Fruit fly (Drosophila melanogaster) whole organism, embryonic: ENCODE results near the gene CG4914.

Source experiments
- Abd-B ChIP-seq: fragments of 200-800 bp; sonication (Bioruptor generic); optimal IDR thresholded peaks from 2 replicates; lab custom pipeline; 2018; ENCODE audit warnings: missing biosample characterization, mild to moderate bottlenecking, missing genetic modification characterization, moderate library complexity
- B-H1 ChIP-seq: fragments of 200-800 bp; sonication (Bioruptor generic); IDR thresholded peaks from 3 replicates; pipeline ENCODE4 v1.3.6; 2022; ENCODE audit warnings: missing biosample characterization, missing genetic modification characterization
- Bdp1 ChIP-seq: fragments of 200-800 bp; sonication (Bioruptor generic); optimal IDR thresholded peaks from 3 replicates; lab custom pipeline; 2016; ENCODE audit warnings: missing biosample characterization, missing genetic modification characterization
- CG10565 ChIP-seq: fragments of 200-800 bp; sonication (Bioruptor generic); optimal IDR thresholded peaks from 3 replicates; lab custom pipeline; 2016; ENCODE audit warnings: missing biosample characterization, mild to moderate bottlenecking, missing genetic modification characterization
- CG16863 ChIP-seq: fragments of 200-800 bp; sonication (Bioruptor generic); optimal IDR thresholded peaks from 3 replicates; lab custom pipeline; 2016; ENCODE audit warnings: missing biosample characterization, missing genetic modification characterization
- CG17328 ChIP-seq: fragments of 200-800 bp; sonication (Bioruptor generic); IDR thresholded peaks from 2 replicates; pipeline ENCODE4 v1.3.6; 2022; ENCODE audit warnings: missing biosample characterization, missing genetic modification characterization
- CG18011 ChIP-seq: fragments of 200-800 bp; sonication (Bioruptor generic); optimal IDR thresholded peaks from 2 replicates; lab custom pipeline; 2017; ENCODE audit warnings: missing biosample characterization, missing genetic modification characterization, mild to moderate bottlenecking, moderate library complexity, missing genotype
- CG2129 ChIP-seq: fragments of 200-800 bp; sonication (Bioruptor generic); IDR thresholded peaks from 2 replicates; pipeline ENCODE4 v1.3.6; 2022; ENCODE audit warnings: missing biosample characterization, missing genetic modification characterization; ENCODE audit not compliant: partially characterized antibody
- CG3163 ChIP-seq: fragments of 200-800 bp; sonication (Bioruptor generic); optimal IDR thresholded peaks from 3 replicates; lab custom pipeline; 2016; ENCODE audit warnings: missing biosample characterization, missing genetic modification characterization
- CG34224 ChIP-seq: fragments of 200-800 bp; sonication (Bioruptor generic); IDR thresholded peaks from 3 replicates; pipeline ENCODE4 v1.3.6; 2022; ENCODE audit warnings: missing biosample characterization, missing genetic modification characterization; ENCODE audit not compliant: partially characterized antibody
- CG4328 ChIP-seq: fragments of 200-800 bp; sonication (Bioruptor generic); optimal IDR thresholded peaks from 3 replicates; lab custom pipeline; 2017; ENCODE audit warnings: missing biosample characterization, missing genetic modification reagents, missing genetic modification characterization
- CG4360 ChIP-seq: fragments of 200-800 bp; sonication (Bioruptor generic); IDR thresholded peaks from 2 replicates; pipeline ENCODE4 v1.3.6; 2022; ENCODE audit warnings: missing biosample characterization, missing genetic modification characterization
- CG43689 ChIP-seq: fragments of 200-800 bp; sonication (Bioruptor generic); IDR thresholded peaks from 2 replicates; pipeline ENCODE4 v1.3.6; 2022; ENCODE audit warnings: missing biosample characterization, missing genetic modification characterization
- CG5245 ChIP-seq: fragments of 200-800 bp; sonication (Bioruptor generic); optimal IDR thresholded peaks from 3 replicates; lab custom pipeline; 2016; ENCODE audit warnings: missing biosample characterization, missing genetic modification characterization
- CG6683 ChIP-seq: fragments of 200-800 bp; sonication (Bioruptor generic); optimal IDR thresholded peaks from 2 replicates; lab custom pipeline; 2017; ENCODE audit warnings: missing biosample characterization, mild to moderate bottlenecking, missing genetic modification characterization, missing genetic modification reagents
- CG7372 ChIP-seq: fragments of 200-800 bp; sonication (Bioruptor generic); IDR thresholded peaks from 2 replicates; pipeline ENCODE4 v1.3.6; 2022; ENCODE audit warnings: missing biosample characterization, missing genetic modification characterization
- CG8089 ChIP-seq: fragments of 200-800 bp; sonication (Bioruptor generic); optimal IDR thresholded peaks from 3 replicates; lab custom pipeline; 2016; ENCODE audit warnings: missing biosample characterization, missing genetic modification characterization
- CG9215 ChIP-seq: fragments of 200-800 bp; sonication (Bioruptor generic); IDR thresholded peaks from 2 replicates; pipeline ENCODE4 v1.3.6; 2022; ENCODE audit warnings: missing biosample characterization, missing genetic modification characterization
- D ChIP-seq, 2 experiments: fragments of 200-800 bp in 1 of 2; fragments of >200 bp in 1 of 2; sonication (Bioruptor generic) in 1 of 2; optimal IDR thresholded peaks; 2 replicates in 1 of 2; 3 replicates in 1 of 2; lab custom pipeline; 2017; ENCODE audit warnings: mild to moderate bottlenecking in 1 of 2, missing biosample characterization in 1 of 2, missing genetic modification characterization in 1 of 2, missing genetic modification reagents in 1 of 2
- D19A ChIP-seq: fragments of 200-800 bp; optimal IDR thresholded peaks from 3 replicates; lab custom pipeline; 2019; ENCODE audit warnings: missing biosample characterization, mild to moderate bottlenecking, missing genetic modification characterization, moderate library complexity
- Fer1 ChIP-seq: fragments of 200-800 bp; sonication (Bioruptor generic); optimal IDR thresholded peaks from 2 replicates; lab custom pipeline; 2017; ENCODE audit warnings: missing biosample characterization, mild to moderate bottlenecking, missing genetic modification characterization
- HLH3B ChIP-seq: fragments of 200-800 bp; sonication (Bioruptor generic); IDR thresholded peaks from 2 replicates; pipeline ENCODE4 v1.3.6; 2022; ENCODE audit warnings: missing biosample characterization, missing genetic modification characterization
- Scr ChIP-seq: fragments of 200-800 bp; sonication (Bioruptor generic); IDR thresholded peaks from 2 replicates; pipeline ENCODE4 v1.3.6; 2022; ENCODE audit warnings: missing biosample characterization, missing genetic modification characterization; ENCODE audit not compliant: partially characterized antibody
- Ssrp ChIP-seq: fragments of 200-800 bp; sonication (Bioruptor generic); optimal IDR thresholded peaks from 2 replicates; lab custom pipeline; 2018; ENCODE audit warnings: missing biosample characterization, mild to moderate bottlenecking, missing genetic modification characterization, moderate library complexity
- Usf ChIP-seq: fragments of 200-800 bp; sonication (Bioruptor generic); optimal IDR thresholded peaks from 2 replicates; lab custom pipeline; 2017; ENCODE audit warnings: missing genotype, missing biosample characterization, missing genetic modification characterization
- az2 ChIP-seq: fragments of 200-800 bp; sonication (Bioruptor generic); optimal IDR thresholded peaks from 3 replicates; lab custom pipeline; 2016; ENCODE audit warnings: missing biosample characterization, missing genetic modification characterization
- bbx ChIP-seq: fragments of 200-800 bp; sonication (Bioruptor generic); IDR thresholded peaks from 2 replicates; pipeline ENCODE4 v1.3.6; 2022; ENCODE audit warnings: missing biosample characterization, missing genetic modification characterization; ENCODE audit not compliant: partially characterized antibody
- cato ChIP-seq: fragments of 200-800 bp; sonication (Bioruptor generic); optimal IDR thresholded peaks from 2 replicates; lab custom pipeline; 2016; ENCODE audit warnings: missing biosample characterization, missing genetic modification characterization, borderline replicate concordance
- chif ChIP-seq, 2 experiments: fragments of 200-800 bp; sonication (Bioruptor generic); optimal IDR thresholded peaks; 3 replicates each; lab custom pipeline; 2016; ENCODE audit warnings: missing biosample characterization in 2 of 2, missing genetic modification characterization in 2 of 2
- chm ChIP-seq: fragments of 200-800 bp; sonication (Bioruptor generic); IDR thresholded peaks from 2 replicates; pipeline ENCODE4 v1.3.6; 2022; ENCODE audit warnings: missing biosample characterization, missing genetic modification characterization
- crc ChIP-seq: fragments of 200-800 bp; sonication (Bioruptor generic); optimal IDR thresholded peaks from 2 replicates; lab custom pipeline; 2016; ENCODE audit warnings: missing biosample characterization, missing genetic modification characterization
- croc ChIP-seq: fragments of 200-800 bp; sonication (Bioruptor generic); conservative IDR thresholded peaks from 3 replicates; pipeline ENCODE4 v1.3.6; 2022; ENCODE audit warnings: missing biosample characterization, missing genetic modification characterization
- dati ChIP-seq: fragments of 200-800 bp; sonication (Bioruptor generic); IDR thresholded peaks from 2 replicates; pipeline ENCODE4 v1.3.6; 2022; ENCODE audit warnings: missing biosample characterization, missing genetic modification characterization
- dmrt11E ChIP-seq: fragments of 200-800 bp; sonication (Bioruptor generic); optimal IDR thresholded peaks from 3 replicates; lab custom pipeline; 2018; ENCODE audit warnings: missing biosample characterization, mild to moderate bottlenecking, missing genetic modification characterization, moderate library complexity
- dmrt99B ChIP-seq: fragments of 200-800 bp; sonication (Bioruptor generic); optimal IDR thresholded peaks from 2 replicates; lab custom pipeline; 2018; ENCODE audit warnings: missing biosample characterization, mild to moderate bottlenecking, missing genetic modification characterization, moderate library complexity
- ewg ChIP-seq: fragments of 200-800 bp; sonication (Bioruptor generic); optimal IDR thresholded peaks from 3 replicates; lab custom pipeline; 2017; ENCODE audit warnings: mild to moderate bottlenecking, missing biosample characterization, missing genetic modification reagents, missing genetic modification characterization
- gt ChIP-seq: fragments of 200-800 bp; sonication (Bioruptor generic); IDR thresholded peaks from 2 replicates; pipeline ENCODE4 v1.3.6; 2022; ENCODE audit warnings: missing biosample characterization, missing genetic modification characterization
- ken ChIP-seq: fragments of 200-800 bp; sonication (Bioruptor generic); IDR thresholded peaks from 3 replicates; pipeline ENCODE4 v1.3.6; 2022; ENCODE audit warnings: missing biosample characterization, missing genetic modification characterization
- knrl ChIP-seq: fragments of 200-800 bp; sonication (Bioruptor generic); IDR thresholded peaks from 3 replicates; pipeline ENCODE4 v1.3.6; 2022; ENCODE audit warnings: missing biosample characterization, missing genetic modification characterization; ENCODE audit not compliant: partially characterized antibody
- lilli ChIP-seq: fragments of 200-800 bp; sonication (Bioruptor generic); optimal IDR thresholded peaks from 3 replicates; lab custom pipeline; 2016; ENCODE audit warnings: missing biosample characterization, missing genetic modification characterization
- maf-S ChIP-seq: fragments of 200-800 bp; sonication (Bioruptor generic); optimal IDR thresholded peaks from 2 replicates; lab custom pipeline; 2016; ENCODE audit warnings: missing biosample characterization, missing genetic modification characterization
- nau ChIP-seq: fragments of 200-800 bp; sonication (Bioruptor generic); optimal IDR thresholded peaks from 3 replicates; lab custom pipeline; 2017; ENCODE audit warnings: missing biosample characterization, mild to moderate bottlenecking, missing genetic modification characterization, missing genetic modification reagents
- otp ChIP-seq: fragments of 200-800 bp; sonication (Bioruptor generic); IDR thresholded peaks from 3 replicates; pipeline ENCODE4, ENCODE4 v1.3.6; 2022; ENCODE audit warnings: missing biosample characterization, missing genetic modification characterization
- pfk ChIP-seq: fragments of 200-800 bp; sonication (Bioruptor generic); optimal IDR thresholded peaks from 2 replicates; lab custom pipeline; 2018; ENCODE audit warnings: missing biosample characterization, mild to moderate bottlenecking, missing genetic modification characterization, moderate library complexity
- pnt ChIP-seq: fragments of 200-800 bp; sonication (Bioruptor generic); optimal IDR thresholded peaks from 3 replicates; lab custom pipeline; 2016; ENCODE audit warnings: missing biosample characterization, missing genetic modification characterization
- ro ChIP-seq: fragments of 200-800 bp; sonication (Bioruptor generic); IDR thresholded peaks from 2 replicates; pipeline ENCODE4 v1.3.6; 2022; ENCODE audit warnings: missing biosample characterization, missing genetic modification characterization
- seq ChIP-seq: fragments of 200-800 bp; sonication (Bioruptor generic); IDR thresholded peaks from 2 replicates; pipeline ENCODE4 v1.3.6; 2022; ENCODE audit warnings: missing biosample characterization, missing genetic modification characterization
- sob ChIP-seq: fragments of 200-800 bp; sonication (Bioruptor generic); IDR thresholded peaks from 2 replicates; pipeline ENCODE4 v1.3.6; 2022; ENCODE audit warnings: missing biosample characterization, missing genetic modification characterization
- ssp ChIP-seq: fragments of 200-800 bp; sonication (Bioruptor generic); IDR thresholded peaks from 2 replicates; pipeline ENCODE4 v1.3.6; 2022; ENCODE audit warnings: missing biosample characterization, missing genetic modification characterization
- ttk ChIP-seq: fragments of 200-800 bp; sonication (Bioruptor generic); IDR thresholded peaks from 2 replicates; pipeline ENCODE4 v2.1.2; 2022; ENCODE audit warnings: missing biosample characterization, missing genetic modification characterization

Gene CG4914

DNA sequence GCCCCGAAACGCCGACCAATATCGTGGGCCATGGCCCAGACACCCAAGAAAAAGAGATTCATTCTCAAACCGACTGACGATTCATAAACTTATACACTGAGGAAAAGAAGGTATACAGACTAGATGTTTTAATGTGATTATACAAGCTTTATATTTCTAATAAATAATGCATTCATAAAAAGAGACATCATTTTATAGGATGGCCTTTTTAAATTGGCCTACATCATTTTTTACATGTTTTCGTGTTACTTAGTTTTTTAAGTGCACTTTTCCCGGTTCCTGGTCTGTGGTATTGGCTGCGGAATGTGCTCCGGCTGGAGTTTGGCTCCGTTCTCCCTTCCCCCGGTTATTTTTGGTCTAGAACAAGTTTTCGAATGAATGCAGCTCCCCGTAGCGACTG is 25.4 kb downstream of the CG4914 start (continued):
- TF ChIP-seq ttk (GFP tag; lab: Robert Waterston, UW) (peak; percentile 56; the same call in 1 of the 2 replicates), CG17328 (GFP tag; lab: Robert Waterston, UW) (peak; percentile 83), nau (GFP tag; lab: Kevin White, UChicago) (peak; percentile 54), Ssrp (tag; lab: Kevin White, UChicago) (peak; percentile 86), CG7372 (GFP tag; lab: Robert Waterston, UW) (no peak), knrl (no peak), lilli (GFP tag; lab: Kevin White, UChicago) (peak; percentile 65), CG6683 (peak; percentile 51), CG4360 (GFP tag; lab: Robert Waterston, UW) (peak; percentile 17; the same call in 1 of the 2 replicates), az2 (GFP tag; lab: Kevin White, UChicago) (peak; percentile 86), chif (GFP tag; optimal IDR thresholded peaks at IDR 0.05; lab: Kevin White, UChicago) (peak; percentile 84 to 89), B-H1 (GFP tag; lab: Robert Waterston, UW) (peak; percentile 66; the same call in 2 of the 3 replicates), CG9215 (GFP tag; lab: Robert Waterston, UW) (peak; percentile 35; the same call in 1 of the 2 replicates), Bdp1 (peak; percentile 35), croc (GFP tag; lab: Robert Waterston, UW) (peak; percentile 81), CG43689 (GFP tag; lab: Robert Waterston, UW) (0 out of 2 replicates have a peak, but pooled peaks have one; percentile 23), chm (GFP tag; lab: Robert Waterston, UW) (peak; percentile 57; the same call in 1 of the 2 replicates), pnt (GFP tag; lab: Kevin White, UChicago) (peak; percentile 57), CG3163 (GFP tag; lab: Kevin White, UChicago) (peak; percentile 55), Usf (GFP tag; lab: Kevin White, UChicago) (peak; percentile 30), cato (GFP tag; lab: Kevin White, UChicago) (peak; percentile 8), bbx (GFP tag; lab: Robert Waterston, UW) (no peak), Fer1 (peak; percentile 35), CG18011 (no peak), dmrt11E (tag; lab: Kevin White, UChicago) (peak; percentile 94), dati (GFP tag; lab: Robert Waterston, UW) (peak; percentile 67), maf-S (GFP tag; lab: Kevin White, UChicago) (peak; percentile 29), D19A (peak; percentile 79), CG2129 (GFP tag; lab: Robert Waterston, UW) (no peak), ken (GFP tag; lab: Robert Waterston, UW) (peak; percentile 64; the same call in 1 of the 3 replicates), sob (GFP tag; lab: Robert Waterston, UW) (peak; percentile 66), CG34224 (GFP tag; lab: Robert Waterston, UW) (no peak), gt (no peak), dmrt99B (tag; lab: Kevin White, UChicago) (peak; percentile 64), D (optimal IDR thresholded peaks at IDR 0.05; lab: Kevin White, UChicago) (no peak), D (GFP tag; optimal IDR thresholded peaks at IDR 0.05; lab: Kevin White, UChicago) (peak; percentile 88), CG8089 (GFP tag; lab: Kevin White, UChicago) (peak; percentile 54), seq (GFP tag; lab: Robert Waterston, UW) (no peak), ro (GFP tag; lab: Robert Waterston, UW) (no peak; the same call in 1 of the 2 replicates), Scr (no peak), ssp (GFP tag; lab: Robert Waterston, UW) (peak; percentile 62), ewg (peak; percentile 68), CG5245 (GFP tag; lab: Kevin White, UChicago) (peak; percentile 73), otp (peak; percentile 79; the same call in 2 of the 3 replicates), CG10565 (peak; percentile 48), Abd-B (peak; percentile 72), CG4328 (GFP tag; lab: Kevin White, UChicago) (peak; percentile 30), crc (GFP tag; lab: Kevin White, UChicago) (peak; percentile 41), CG16863 (peak; percentile 82), pfk (GFP tag; lab: Kevin White, UChicago) (no peak), HLH3B (GFP tag; lab: Robert Waterston, UW) (peak; percentile 67)
